Fruit fly (Drosophila melanogaster) whole organism, pupa: ENCODE data around the gene ast.

ENCODE experiments used
- CG10348 ChIP-seq: fragments of 200-800 bp; sonication (Bioruptor generic); IDR thresholded peaks from 2 replicates; pipeline ENCODE4 v1.3.6; 2022; ENCODE audit warnings: missing biosample characterization, missing genetic modification characterization
- CG12605 ChIP-seq: fragments of 200-800 bp; sonication (Bioruptor generic); IDR thresholded peaks from 2 replicates; pipeline ENCODE4 v1.3.6; 2022; ENCODE audit warnings: missing biosample characterization, missing genetic modification characterization
- CG13204 ChIP-seq: fragments of 200-800 bp; sonication (Bioruptor generic); optimal IDR thresholded peaks from 2 replicates; lab custom pipeline; 2018; ENCODE audit warnings: missing biosample characterization, mild to moderate bottlenecking, missing genetic modification characterization, moderate library complexity
- CG14655 ChIP-seq: fragments of 200-800 bp; sonication (Bioruptor generic); optimal IDR thresholded peaks from 3 replicates; lab custom pipeline; 2017; ENCODE audit warnings: mild to moderate bottlenecking, missing biosample characterization, missing genetic modification reagents, missing genetic modification characterization
- CG15710 ChIP-seq: fragments of 200-800 bp; sonication (Bioruptor generic); optimal IDR thresholded peaks from 2 replicates; lab custom pipeline; 2018; ENCODE audit warnings: missing biosample characterization, mild to moderate bottlenecking, missing genetic modification characterization, moderate library complexity
- CG17806 ChIP-seq: fragments of 200-800 bp; sonication (Bioruptor generic); optimal IDR thresholded peaks from 2 replicates; lab custom pipeline; 2018; ENCODE audit warnings: missing biosample characterization, mild to moderate bottlenecking, missing genetic modification characterization, moderate library complexity
- CG32121 ChIP-seq: fragments of 200-800 bp; sonication (Bioruptor generic); IDR thresholded peaks from 2 replicates; pipeline ENCODE4 v1.3.6; 2022; ENCODE audit warnings: missing biosample characterization, missing genetic modification characterization
- CG34367 ChIP-seq: fragments of 200-800 bp; sonication (Bioruptor generic); optimal IDR thresholded peaks from 2 replicates; lab custom pipeline; 2018; ENCODE audit warnings: missing biosample characterization, mild to moderate bottlenecking, missing genetic modification characterization
- CG4496 ChIP-seq: fragments of 200-800 bp; sonication (Bioruptor generic); IDR thresholded peaks from 3 replicates; pipeline ENCODE4 v1.3.6; 2022; ENCODE audit warnings: missing biosample characterization, missing genetic modification characterization
- CG8159 ChIP-seq: fragments of 200-800 bp; sonication (Bioruptor generic); optimal IDR thresholded peaks from 3 replicates; lab custom pipeline; 2018; ENCODE audit warnings: missing biosample characterization, mild to moderate bottlenecking, missing genetic modification characterization, moderate library complexity
- CG8301 ChIP-seq: fragments of 200-800 bp; sonication (Bioruptor generic); optimal IDR thresholded peaks from 2 replicates; lab custom pipeline; 2018; ENCODE audit warnings: missing biosample characterization, mild to moderate bottlenecking, missing genetic modification characterization
- CG9948 ChIP-seq: fragments of 200-800 bp; sonication (Bioruptor generic); optimal IDR thresholded peaks from 2 replicates; lab custom pipeline; 2018; ENCODE audit warnings: missing biosample characterization, mild to moderate bottlenecking, missing genetic modification characterization, moderate library complexity
- D1 ChIP-seq: fragments of 200-800 bp; sonication (Bioruptor generic); optimal IDR thresholded peaks from 2 replicates; lab custom pipeline; 2018; ENCODE audit warnings: missing biosample characterization, mild to moderate bottlenecking, missing genetic modification characterization, moderate library complexity
- EcR ChIP-seq: fragments of 200-800 bp; sonication (Bioruptor generic); optimal IDR thresholded peaks from 3 replicates; lab custom pipeline; 2019; ENCODE audit warnings: missing biosample characterization, missing genetic modification characterization, mild to moderate bottlenecking, moderate library complexity, missing genetic modification reagents
- Ets98B ChIP-seq: fragments of 200-800 bp; sonication (Bioruptor generic); IDR thresholded peaks from 2 replicates; pipeline ENCODE4 v1.3.6; 2022; ENCODE audit warnings: missing biosample characterization, missing genetic modification characterization
- Pif1A ChIP-seq: fragments of 200-800 bp; sonication (Bioruptor generic); optimal IDR thresholded peaks from 3 replicates; lab custom pipeline; 2016; ENCODE audit warnings: missing biosample characterization, missing genetic modification characterization
- Pif1B ChIP-seq: fragments of 200-800 bp; sonication (Bioruptor generic); optimal IDR thresholded peaks from 3 replicates; lab custom pipeline; 2016; ENCODE audit warnings: missing biosample characterization, missing genetic modification characterization
- Snoo ChIP-seq: fragments of 200-800 bp; sonication (Bioruptor generic); optimal IDR thresholded peaks from 3 replicates; lab custom pipeline; 2017; ENCODE audit warnings: missing biosample characterization, mild to moderate bottlenecking, missing genetic modification characterization, inconsistent platforms
- fd96Ca ChIP-seq: fragments of 200-800 bp; sonication (Bioruptor generic); IDR thresholded peaks from 3 replicates; pipeline ENCODE4 v1.3.6; 2022; ENCODE audit warnings: missing biosample characterization, missing genetic modification characterization
- gl ChIP-seq: fragments of 200-800 bp; sonication (Bioruptor generic); optimal IDR thresholded peaks from 2 replicates; lab custom pipeline; 2018; ENCODE audit warnings: missing biosample characterization, mild to moderate bottlenecking, missing genetic modification characterization
- rn ChIP-seq: fragments of 200-800 bp; sonication (Bioruptor generic); IDR thresholded peaks from 2 replicates; pipeline ENCODE4 v1.3.6; 2022; ENCODE audit warnings: missing biosample characterization, missing genetic modification characterization

Gene ast

DNA sequence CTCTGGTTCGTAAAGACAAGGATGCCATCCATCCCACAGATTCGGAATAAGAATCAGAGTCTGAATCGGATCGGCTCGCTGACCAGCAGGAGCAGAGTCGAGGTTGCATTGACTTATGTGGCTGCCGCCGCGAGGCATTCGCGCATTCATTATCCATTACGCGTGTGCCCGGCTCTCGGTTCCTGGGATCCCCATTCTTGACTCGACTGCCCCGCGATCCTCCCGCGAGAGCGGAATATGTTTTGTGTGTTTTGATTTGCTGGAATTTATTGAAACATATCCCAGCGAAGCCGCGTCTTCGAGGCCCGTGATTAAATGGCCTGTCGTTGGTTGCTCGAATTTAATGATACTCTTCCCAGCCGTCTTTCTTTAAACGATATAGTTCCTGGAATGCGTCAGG, 14.1 kb upstream of the ast start:
- TF ChIP-seq CG13204 (GFP tag; lab: Kevin White, UChicago) (no peak), D1 (tag; lab: Kevin White, UChicago) (no peak), CG10348 (GFP tag; lab: Robert Waterston, UW) (no peak), CG8159 (tag; lab: Kevin White, UChicago) (no peak), rn (GFP tag; lab: Robert Waterston, UW) (no peak), CG17806 (tag; lab: Kevin White, UChicago) (no peak), CG4496 (GFP tag; lab: Robert Waterston, UW) (no peak), CG14655 (GFP tag; lab: Kevin White, UChicago) (no peak), Pif1A (GFP tag; lab: Kevin White, UChicago) (no peak), CG32121 (no peak)

- TF ChIP-seq CG4496 (GFP tag; lab: Robert Waterston, UW) (no peak), CG15710 (tag; lab: Kevin White, UChicago) (no peak), CG34367 (no peak), CG17806 (tag; lab: Kevin White, UChicago) (no peak), Pif1A (GFP tag; lab: Kevin White, UChicago) (no peak), fd96Ca (GFP tag; lab: Robert Waterston, UW) (no peak), CG9948 (tag; lab: Kevin White, UChicago) (no peak), gl (tag; lab: Kevin White, UChicago) (no peak), CG12605 (GFP tag; lab: Robert Waterston, UW) (no peak), CG14655 (GFP tag; lab: Kevin White, UChicago) (no peak), Ets98B (GFP tag; lab: Robert Waterston, UW) (no peak), CG8159 (tag; lab: Kevin White, UChicago) (no peak), CG32121 (no peak), CG13204 (GFP tag; lab: Kevin White, UChicago) (no peak), rn (GFP tag; lab: Robert Waterston, UW) (no peak), Snoo (tag; lab: Kevin White, UChicago) (no peak), Pif1B (no peak), EcR (GFP tag; lab: Kevin White, UChicago) (no peak)
Measured at dm6 chr2L:1064544-1064943, 13.2 kb upstream of the ast start.

- no peak for TF ChIP-seq D1 (tag; lab: Kevin White, UChicago)
- TF ChIP-seq CG32121 = peak; percentile 28; the same call in 1 of the 2 replicates
- peak; percentile 65 for TF ChIP-seq Pif1B
- peak; percentile 86 for TF ChIP-seq CG15710 (tag; lab: Kevin White, UChicago)
- peak; percentile 60 for TF ChIP-seq CG13204 (GFP tag; lab: Kevin White, UChicago)
- peak; percentile 57 for TF ChIP-seq EcR (GFP tag; lab: Kevin White, UChicago)
- TF ChIP-seq CG9948 (tag; lab: Kevin White, UChicago) = peak; percentile 84
- TF ChIP-seq CG14655 (GFP tag; lab: Kevin White, UChicago) = peak; percentile 81
- TF ChIP-seq CG12605 (GFP tag; lab: Robert Waterston, UW) = peak; percentile 59; the same call in 1 of the 2 replicates
- TF ChIP-seq Pif1A (GFP tag; lab: Kevin White, UChicago) = peak; percentile 80
- no peak for TF ChIP-seq CG10348 (GFP tag; lab: Robert Waterston, UW)
- TF ChIP-seq rn (GFP tag; lab: Robert Waterston, UW) = 0 out of 2 replicates have a peak, but pooled peaks have one; percentile 4
- TF ChIP-seq Ets98B (GFP tag; lab: Robert Waterston, UW) = peak; percentile 39
- peak; percentile 83 for TF ChIP-seq CG4496 (GFP tag; lab: Robert Waterston, UW)
- TF ChIP-seq CG8301 = peak; percentile 71
- peak; percentile 77 for TF ChIP-seq CG8159 (tag; lab: Kevin White, UChicago)
- TF ChIP-seq CG34367 = peak; percentile 81
- TF ChIP-seq Snoo (tag; lab: Kevin White, UChicago) = peak; percentile 78
- TF ChIP-seq fd96Ca (GFP tag; lab: Robert Waterston, UW) = peak; percentile 80
- peak; percentile 84 for TF ChIP-seq CG17806 (tag; lab: Kevin White, UChicago)
- peak; percentile 69 for TF ChIP-seq gl (tag; lab: Kevin White, UChicago)
Measured at dm6 chr2L:1065038-1065437, 12.7 kb upstream of the ast start.

DNA sequence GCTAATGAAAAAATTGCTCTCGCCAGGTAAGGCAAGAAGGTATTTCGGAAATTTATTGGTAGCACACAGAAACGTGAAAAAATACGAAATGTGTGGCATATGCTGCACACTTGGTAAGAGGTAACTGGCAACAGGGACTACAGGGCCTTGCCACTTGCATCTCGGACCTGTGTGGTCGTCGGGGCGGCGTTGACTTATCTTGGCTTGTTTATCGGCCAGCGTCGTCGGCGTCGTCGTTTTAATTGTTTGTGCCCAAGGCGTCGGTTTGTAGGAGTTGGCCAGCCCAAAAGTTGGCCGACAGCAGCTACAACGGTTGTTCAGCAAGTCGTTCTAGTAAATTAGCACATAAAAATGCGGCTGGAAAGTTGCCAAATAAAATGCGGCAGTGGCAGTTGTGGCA, 11.4 kb upstream of the ast start:
- TF ChIP-seq gl (tag; lab: Kevin White, UChicago) (no peak), EcR (GFP tag; lab: Kevin White, UChicago) (no peak), CG4496 (GFP tag; lab: Robert Waterston, UW) (no peak), Ets98B (GFP tag; lab: Robert Waterston, UW) (no peak), D1 (tag; lab: Kevin White, UChicago) (no peak), Snoo (tag; lab: Kevin White, UChicago) (no peak), CG8301 (no peak), rn (GFP tag; lab: Robert Waterston, UW) (no peak), CG12605 (GFP tag; lab: Robert Waterston, UW) (no peak), CG32121 (no peak), CG14655 (GFP tag; lab: Kevin White, UChicago) (no peak), CG17806 (tag; lab: Kevin White, UChicago) (no peak), Pif1B (no peak)

- TF ChIP-seq fd96Ca (GFP tag; lab: Robert Waterston, UW) (no peak), CG14655 (GFP tag; lab: Kevin White, UChicago) (no peak), D1 (tag; lab: Kevin White, UChicago) (no peak), CG10348 (GFP tag; lab: Robert Waterston, UW) (no peak), CG15710 (tag; lab: Kevin White, UChicago) (no peak), CG9948 (tag; lab: Kevin White, UChicago) (no peak)
- TF ChIP-seq, all 21 proteins: peak for 0
Measured at dm6 chr2L:1068004-1068403, 9.7 kb upstream of the ast start.
